Worm (Caenorhabditis elegans): ENCODE data around the gene srap-1.

- TF ChIP-seq mep-1 (tag; optimal IDR thresholded peaks at IDR 0.05) (no peak), snpc-1.2 (GFP tag; IDR thresholded peaks at IDR 0.05) (no peak), nhr-237 (tag; optimal IDR thresholded peaks at IDR 0.05) (no peak), pha-4 (GFP tag; IDR thresholded peaks at IDR 0.05) (no peak), pha-4 (tag; optimal IDR thresholded peaks at IDR 0.05) (no peak), ces-1 (GFP tag; optimal IDR thresholded peaks at IDR 0.05) (no peak), nhr-28 (tag; optimal IDR thresholded peaks at IDR 0.05) (no peak), egl-27 (tag; optimal IDR thresholded peaks at IDR 0.05) (no peak), unc-130 (GFP tag; optimal IDR thresholded peaks at IDR 0.05) (no peak), unc-62 (GFP tag; optimal IDR thresholded peaks at IDR 0.05 in 1 of 2) (peak in 1 of 2 experiments; percentile 98), unc-62 (tag; optimal IDR thresholded peaks at IDR 0.05) (no peak), aly-2 (tag; optimal IDR thresholded peaks at IDR 0.05) (no peak), dpl-1 (GFP tag; optimal IDR thresholded peaks at IDR 0.05) (no peak)
Measured at ce11 chrII:11242918-11243317, 39.9 kb downstream of the srap-1 start.
